Worm (Caenorhabditis elegans) whole organism, L1 larva: Measurements from ENCODE around the gene unc-79.

Experiments used
- efl-1 ChIP-seq, 4 experiments: fragments of 150-350 bp; optimal IDR thresholded peaks in 3 of 4; peaks in 1 of 4; 1 replicate in 1 of 4; 2 replicates in 3 of 4; lab custom pipeline; 2014; ENCODE audit warnings: missing biosample characterization in 2 of 4, missing genetic modification characterization in 2 of 4, missing genetic modification reagents in 2 of 4
- ets-5 ChIP-seq: fragments of 200-800 bp; sonication (Bioruptor generic); IDR thresholded peaks from 2 replicates; pipeline ENCODE4 v1.3.6; 2022; ENCODE audit warnings: missing genetic modification characterization, missing compliant biosample characterization
- fkh-10 ChIP-seq: sonication (generic microtip); optimal IDR thresholded peaks from 2 replicates; lab custom pipeline; 2017; ENCODE audit warnings: missing biosample characterization, missing genetic modification reagents, missing genetic modification characterization
- fos-1 ChIP-seq: fragments of 150-350 bp; optimal IDR thresholded peaks from 2 replicates; lab custom pipeline; 2014; ENCODE audit warnings: missing biosample characterization, missing genetic modification characterization
- jun-1 ChIP-seq: fragments of 150-350 bp; optimal IDR thresholded peaks from 2 replicates; lab custom pipeline; 2014; ENCODE audit warnings: missing biosample characterization, missing genetic modification reagents, missing genetic modification characterization
- lsy-2 ChIP-seq, 2 experiments: fragments of 150-350 bp; optimal IDR thresholded peaks; 2 replicates each; lab custom pipeline; 2014; ENCODE audit warnings: missing biosample characterization in 2 of 2, missing genetic modification characterization in 2 of 2
- mep-1 ChIP-seq: fragments of 150-350 bp; optimal IDR thresholded peaks from 2 replicates; lab custom pipeline; 2014; ENCODE audit warnings: missing biosample characterization, missing genetic modification characterization
- nhr-76 ChIP-seq: sonication (generic microtip); optimal IDR thresholded peaks from 2 replicates; lab custom pipeline; 2017; ENCODE audit warnings: missing biosample characterization, missing genetic modification characterization
- nhr-85 ChIP-seq: sonication (generic microtip); peaks from one replicate; lab custom pipeline; 2016; ENCODE audit warnings: missing genetic modification characterization, inconsistent platforms, missing compliant biosample characterization
- pax-3 ChIP-seq: fragments of 200-800 bp; sonication (Bioruptor generic); optimal IDR thresholded peaks from 2 replicates; lab custom pipeline; 2018; ENCODE audit warnings: mild to moderate bottlenecking, missing genetic modification characterization, moderate library complexity, missing compliant biosample characterization
- unc-130 ChIP-seq: fragments of 150-350 bp; optimal IDR thresholded peaks from 2 replicates; lab custom pipeline; 2017; ENCODE audit warnings: missing biosample characterization, missing genetic modification characterization, inconsistent platforms
- unc-62 ChIP-seq: fragments of 150-350 bp; optimal IDR thresholded peaks from 2 replicates; lab custom pipeline; 2014; ENCODE audit warnings: missing biosample characterization, missing genetic modification reagents, missing genetic modification characterization
- ztf-11 ChIP-seq, 2 experiments: sonication (generic microtip); optimal IDR thresholded peaks; 2 replicates each; lab custom pipeline; 2016 to 2017; ENCODE audit warnings: missing genetic modification characterization in 2 of 2, missing biosample characterization in 1 of 2, missing compliant biosample characterization in 1 of 2

DNA sequence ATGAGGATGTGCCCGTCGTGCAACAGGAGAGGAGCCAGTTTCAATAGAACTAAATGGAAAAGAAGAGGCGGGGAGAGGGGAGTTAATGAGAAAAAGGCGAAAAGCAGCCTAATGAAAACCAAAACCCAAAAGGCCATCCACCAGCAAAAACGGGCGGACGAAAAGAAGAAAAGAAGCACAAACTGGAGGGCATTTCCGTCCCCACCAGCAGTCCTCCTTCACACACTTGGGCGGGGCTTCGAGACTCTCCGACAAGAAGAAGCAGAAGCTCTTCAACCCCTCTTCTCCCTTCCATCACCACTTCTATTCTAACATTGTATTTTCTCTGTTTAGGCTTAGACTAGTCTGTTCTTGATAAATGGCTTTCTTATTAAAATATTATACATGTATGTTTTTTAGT, 1.7 kb downstream of the unc-79 start:
- TF ChIP-seq pax-3, result no peak
- no peak for TF ChIP-seq unc-62
- TF ChIP-seq lsy-2 (tag; optimal IDR thresholded peaks at IDR 0.05; lab: Kevin White, UChicago), result no peak
- TF ChIP-seq ztf-11 (tag; optimal IDR thresholded peaks at IDR 0.05; lab: Kevin White, UChicago), result no peak
- no peak for TF ChIP-seq fkh-10 (GFP tag; lab: Kevin White, UChicago)
- no peak for TF ChIP-seq nhr-85 (tag; lab: Kevin White, UChicago)
- TF ChIP-seq fos-1 (tag; lab: Kevin White, UChicago), result no peak
- no peak for TF ChIP-seq unc-130 (tag; lab: Kevin White, UChicago)
- TF ChIP-seq nhr-76 (tag; lab: Kevin White, UChicago), result no peak
- TF ChIP-seq efl-1 (optimal IDR thresholded peaks at IDR 0.05; lab: Kevin White, UChicago), result no peak
- no peak for TF ChIP-seq efl-1 (GFP tag; optimal IDR thresholded peaks at IDR 0.05 in 1 of 2; lab: Kevin White, UChicago)
- no peak for TF ChIP-seq ets-5 (GFP tag; lab: Robert Waterston, UW)
- no peak for TF ChIP-seq mep-1 (tag; lab: Kevin White, UChicago)
- no peak for TF ChIP-seq jun-1
